Fruit fly (Drosophila melanogaster) S2 (cell line): Measurements from ENCODE around the gene CG6974.

Source experiments
- CG8478 ChIP-seq: fragments of >200 bp; optimal IDR thresholded peaks from 2 replicates; lab custom pipeline; 2018
- CTCF ChIP-seq, 2 experiments: fragments of >200 bp; optimal IDR thresholded peaks; 2 replicates each; lab custom pipeline; 2018

CG6974 gene

DNA sequence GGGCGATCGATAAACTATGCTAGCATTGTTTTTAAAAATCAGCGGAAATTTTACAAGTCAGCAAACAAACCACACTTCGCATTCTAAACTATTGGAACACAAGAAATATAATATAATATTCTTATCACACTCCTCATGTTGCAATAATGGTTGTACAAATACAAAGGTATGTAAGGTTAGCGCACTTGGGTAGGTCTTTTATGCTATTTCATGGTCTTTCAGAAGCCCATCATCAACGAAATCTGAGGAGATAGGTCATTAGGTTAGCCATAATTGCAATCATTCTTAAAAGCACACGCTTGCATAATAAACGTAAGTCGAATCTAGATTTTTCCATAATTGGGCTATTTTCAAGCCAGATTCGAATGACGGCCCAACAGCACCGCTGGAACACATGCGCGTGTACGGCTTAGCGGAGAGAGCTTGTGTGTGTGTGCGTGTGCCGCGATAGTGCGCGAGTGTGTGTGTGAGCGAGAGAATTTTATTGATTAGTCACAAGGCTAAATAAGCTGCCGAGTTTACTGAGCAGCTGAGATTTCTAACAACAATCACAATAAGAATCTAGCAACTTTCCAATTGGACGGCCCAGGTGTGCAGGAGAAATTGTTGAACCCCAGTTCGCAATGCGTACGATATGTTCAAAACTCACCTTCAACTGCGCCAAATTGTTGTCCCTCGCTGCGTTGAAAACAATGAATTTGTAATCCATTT is 15.3 kb upstream of the CG6974 start:
- TF ChIP-seq CG8478 (no peak), CTCF (optimal IDR thresholded peaks at IDR 0.05; lab: Kevin White, UChicago) (no peak)

DNA sequence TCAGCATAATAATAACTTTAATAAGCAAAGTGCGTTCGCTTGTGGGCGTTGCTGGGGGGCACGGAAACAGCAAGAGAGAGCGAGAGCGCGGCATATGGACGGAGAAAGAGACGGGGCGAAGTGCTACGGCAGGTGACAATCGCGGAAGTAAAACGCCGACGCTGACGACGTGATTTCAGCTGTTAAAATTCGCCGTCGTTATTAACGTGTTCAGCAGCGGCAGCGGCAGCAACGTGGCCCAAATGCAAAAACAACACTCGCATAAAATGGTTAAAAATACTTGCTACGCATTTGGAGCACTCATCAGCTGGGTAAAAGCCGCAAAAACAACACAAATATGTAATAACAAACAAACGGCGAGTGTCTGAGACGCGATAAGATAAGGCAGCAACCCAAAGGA is 13.7 kb upstream of the CG6974 start:
- no peak for TF ChIP-seq CG8478
- TF ChIP-seq CTCF (optimal IDR thresholded peaks at IDR 0.05; lab: Kevin White, UChicago) = no peak

DNA sequence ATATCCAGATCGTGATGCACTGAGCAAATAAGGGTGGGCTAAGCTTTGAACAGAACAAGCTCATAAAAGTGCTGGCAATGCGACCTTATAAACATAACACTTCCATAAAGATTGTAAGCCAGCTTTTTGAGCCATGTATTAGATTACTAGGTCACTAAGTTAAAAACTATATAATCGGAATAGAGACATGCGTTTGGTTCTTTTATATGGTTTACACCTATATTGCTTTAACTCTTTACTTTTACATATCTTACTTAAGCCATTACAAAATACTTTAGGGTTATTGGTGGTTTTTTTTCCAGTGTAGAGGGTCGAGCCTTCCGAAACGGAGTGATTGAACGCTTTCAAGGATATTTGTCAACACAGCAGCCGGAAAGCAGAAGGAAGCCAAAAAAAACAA is 13.3 kb upstream of the CG6974 start:
- no peak for TF ChIP-seq CTCF (optimal IDR thresholded peaks at IDR 0.05; lab: Kevin White, UChicago)
- TF ChIP-seq CG8478 = no peak

DNA sequence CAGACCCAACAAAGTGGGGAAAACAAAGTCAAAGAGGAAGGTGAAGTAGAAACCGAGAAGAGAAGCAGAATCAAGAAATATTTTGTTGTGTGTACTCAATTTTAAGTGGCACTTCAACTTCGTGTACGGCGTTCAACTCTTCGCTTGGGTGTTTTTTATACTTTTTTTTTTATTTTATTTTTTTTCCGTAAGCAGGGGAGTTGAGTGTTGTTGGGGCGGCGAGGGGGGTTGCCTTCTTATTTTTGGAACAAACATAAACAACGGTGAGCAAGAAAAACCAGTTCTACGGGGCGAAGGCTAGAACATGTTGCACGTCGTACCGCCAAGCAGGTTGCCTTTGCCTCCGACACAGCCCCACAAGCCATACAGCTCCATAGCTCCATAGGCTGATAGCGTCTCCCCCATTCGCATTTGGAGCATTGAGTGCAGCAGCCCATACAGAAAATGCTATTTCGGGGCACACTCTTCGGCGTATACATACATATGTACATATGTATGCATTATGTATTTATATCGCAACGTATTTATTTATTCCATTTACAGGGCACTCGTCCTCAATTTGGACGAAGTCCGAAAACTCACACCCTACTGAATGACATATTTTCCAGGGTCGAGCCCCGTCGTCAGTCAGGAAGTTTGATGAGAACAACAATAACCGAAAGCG is 12.7 kb upstream of the CG6974 start:
- TF ChIP-seq CG8478 = no peak
- no peak for TF ChIP-seq CTCF (optimal IDR thresholded peaks at IDR 0.05; lab: Kevin White, UChicago)

dm6 chr3R:15089922-15090261 is 10.8 kb upstream of the CG6974 start:
- TF ChIP-seq CTCF (optimal IDR thresholded peaks at IDR 0.05; lab: Kevin White, UChicago) = no peak
- no peak for TF ChIP-seq CG8478

- TF ChIP-seq CTCF (optimal IDR thresholded peaks at IDR 0.05; lab: Kevin White, UChicago) (no peak), CG8478 (no peak)
Observed at dm6 chr3R:15089250-15089921, 10.3 kb upstream of the CG6974 start.

DNA sequence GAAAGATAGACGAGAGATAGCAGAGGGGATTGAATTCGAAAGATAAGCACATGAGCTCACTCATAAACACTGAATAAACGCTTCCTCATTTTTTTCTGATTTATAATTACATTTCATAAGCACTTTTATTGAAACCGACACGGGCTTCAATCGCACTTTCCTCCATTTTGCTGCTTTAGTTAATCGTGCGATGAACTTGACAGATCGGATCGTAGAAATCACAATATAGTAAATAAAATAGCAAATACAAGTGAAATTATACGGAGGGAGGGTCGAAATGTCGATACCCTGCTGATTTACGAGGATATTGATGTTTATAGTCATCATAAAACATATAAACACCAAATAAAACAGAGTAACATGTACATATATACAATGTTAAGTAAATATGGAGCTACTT is 9.2 kb upstream of the CG6974 start:
- no peak for TF ChIP-seq CG8478
- no peak for TF ChIP-seq CTCF (optimal IDR thresholded peaks at IDR 0.05; lab: Kevin White, UChicago)

DNA sequence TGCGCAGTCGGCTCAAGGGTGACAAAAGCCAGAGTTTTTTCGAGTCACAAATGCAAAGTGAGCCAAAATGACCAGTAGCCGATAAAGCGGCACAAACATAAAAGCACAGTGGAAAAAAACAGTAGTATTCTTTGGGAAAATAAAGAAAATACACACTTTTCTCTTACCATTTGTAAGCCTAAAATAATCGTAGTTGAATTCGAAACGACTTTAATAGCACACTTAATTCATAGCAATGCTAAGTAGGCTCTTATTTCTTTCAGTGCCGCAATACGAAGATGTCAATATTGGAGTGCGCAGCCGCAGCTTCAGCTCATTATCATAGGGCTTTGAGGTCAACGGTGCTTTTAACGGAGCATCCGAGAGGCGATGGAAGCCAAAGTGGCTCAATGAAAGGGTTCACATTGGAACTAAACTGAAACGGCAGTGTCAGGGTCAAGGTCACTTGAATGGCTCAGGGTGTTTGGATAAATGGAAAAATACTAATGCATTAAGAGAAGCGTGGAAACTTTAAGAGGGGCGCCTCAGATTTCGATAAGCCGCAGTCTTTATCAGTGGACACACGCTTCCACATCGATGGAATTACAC is 8.6 kb upstream of the CG6974 start:
- TF ChIP-seq CTCF (optimal IDR thresholded peaks at IDR 0.05; lab: Kevin White, UChicago) = no peak
- TF ChIP-seq CG8478 = no peak

- no peak for TF ChIP-seq CG8478
- TF ChIP-seq CTCF (optimal IDR thresholded peaks at IDR 0.05; lab: Kevin White, UChicago) = no peak
Observed at dm6 chr3R:15087043-15087442, 8.0 kb upstream of the CG6974 start.

- no peak for TF ChIP-seq CG8478
- TF ChIP-seq CTCF (optimal IDR thresholded peaks at IDR 0.05; lab: Kevin White, UChicago) = no peak
Observed at dm6 chr3R:15084461-15085106, 5.5 kb upstream of the CG6974 start.

DNA sequence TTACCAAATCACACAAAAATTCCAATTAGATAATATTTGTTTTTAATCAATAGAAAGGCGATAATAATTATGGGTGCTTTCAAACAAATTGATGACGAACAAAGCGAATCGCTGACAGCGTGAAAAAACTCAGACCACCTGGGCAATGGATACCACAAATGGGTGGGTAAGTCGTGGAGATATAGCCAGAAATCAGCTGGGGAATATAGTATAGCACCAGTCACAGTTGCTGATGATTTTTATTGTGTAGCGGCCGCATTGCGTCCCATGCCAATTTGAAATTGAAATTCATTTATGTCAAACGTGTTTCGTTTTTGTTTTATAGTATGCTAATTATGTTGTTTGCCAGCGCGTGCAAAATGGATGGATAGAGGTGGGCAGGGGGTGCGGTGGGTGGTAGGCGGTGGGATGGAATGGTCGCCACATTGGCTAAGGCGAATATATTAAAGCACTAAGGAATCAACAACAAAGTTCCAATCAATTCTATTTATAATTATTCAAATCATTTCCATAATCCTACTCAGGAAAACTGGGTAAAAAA is 4.7 kb upstream of the CG6974 start:
- no peak for TF ChIP-seq CTCF (optimal IDR thresholded peaks at IDR 0.05; lab: Kevin White, UChicago)
- TF ChIP-seq CG8478 = no peak

DNA sequence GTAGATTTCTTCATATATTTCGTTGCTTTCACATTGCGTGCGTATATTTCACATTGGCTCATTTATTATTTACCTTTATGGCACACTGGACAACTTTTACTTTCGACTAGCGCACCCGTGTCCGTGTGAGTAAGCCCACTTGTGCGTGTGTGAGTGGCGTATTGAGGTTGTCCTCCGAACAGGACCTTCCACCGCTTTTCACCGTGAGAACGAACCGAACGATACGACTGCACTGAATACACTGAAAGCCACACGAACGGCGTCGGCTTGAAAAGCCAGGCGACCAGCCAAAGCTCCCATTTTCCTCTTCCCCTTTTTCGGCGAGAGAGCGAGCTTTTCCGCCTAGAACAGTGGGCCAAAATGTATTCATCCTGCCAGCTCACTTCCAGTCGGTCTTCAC is 2.1 kb downstream of the CG6974 start, which contains the start of gene dpr9:
dpr9 (minus strand) TSS at position 244 of the 400 bp plus-strand sequence.
- TF ChIP-seq CTCF (optimal IDR thresholded peaks at IDR 0.05; lab: Kevin White, UChicago) (no peak), CG8478 (no peak)

dm6 chr3R:15057214-15057613 is 21.9 kb downstream of the CG6974 start:
- no peak for TF ChIP-seq CTCF (optimal IDR thresholded peaks at IDR 0.05; lab: Kevin White, UChicago)
- TF ChIP-seq CG8478 = no peak

DNA sequence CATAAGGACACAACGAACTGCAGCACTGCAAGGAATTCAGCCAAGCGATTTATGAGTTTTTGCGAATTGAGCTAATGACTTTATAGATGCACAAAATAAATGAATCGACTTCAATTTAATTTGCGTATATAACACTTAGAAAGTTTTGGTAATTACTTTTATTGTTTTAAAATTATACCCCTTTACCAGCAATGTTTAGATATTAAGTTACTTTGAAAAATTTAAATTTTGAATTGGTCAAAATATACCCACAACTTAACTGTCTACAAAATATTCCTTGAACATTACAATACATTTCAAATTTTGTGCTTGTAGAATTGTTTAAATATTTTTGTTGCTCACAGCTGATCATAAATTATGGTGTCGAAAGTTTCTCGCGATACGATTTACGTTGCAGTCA is 42.0 kb downstream of the CG6974 start, which contains the start of gene RpL10Aa:
RpL10Aa (plus strand) TSS at position 301 of the 400 bp plus-strand sequence.
- no peak for TF ChIP-seq CG8478
- no peak for TF ChIP-seq CTCF (optimal IDR thresholded peaks at IDR 0.05; lab: Kevin White, UChicago)

dm6 chr3R:15031662-15032061 is 47.4 kb downstream of the CG6974 start:
- no peak for TF ChIP-seq CG8478
- no peak for TF ChIP-seq CTCF (optimal IDR thresholded peaks at IDR 0.05; lab: Kevin White, UChicago)
